Fruit fly (Drosophila melanogaster): Measurements from ENCODE around the gene CG12171.

Gene CG12171

DNA sequence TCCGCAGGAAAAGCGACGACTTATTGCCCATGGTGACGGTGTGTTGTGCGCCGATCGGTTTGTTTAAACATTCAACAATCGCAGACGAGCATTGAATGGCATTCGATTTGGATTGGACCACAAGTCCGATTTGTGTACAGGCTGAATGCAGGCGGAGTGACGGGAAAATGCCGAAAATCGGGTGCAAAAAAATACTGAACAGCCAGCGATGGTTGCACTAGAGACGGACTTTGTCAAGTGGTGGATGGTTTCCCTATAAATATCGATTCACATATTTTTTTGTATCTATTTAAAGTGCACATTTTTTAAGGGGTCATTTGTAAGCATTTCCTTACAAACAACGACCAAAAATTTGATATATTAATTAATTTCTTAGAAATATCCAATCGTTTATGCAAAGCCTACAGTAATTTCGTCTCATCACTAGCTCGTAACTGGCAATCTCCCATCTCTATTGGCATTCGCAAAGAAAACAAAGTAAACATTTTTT is 21.3 kb downstream of the CG12171 start, which contains the start of the genes elm and MED27:
Gene elm, minus strand, starts transcription at position 170 of the 490 bp plus-strand sequence.
Gene MED27, plus strand, starts transcription at position 448 of the 490 bp plus-strand sequence.
- TF ChIP-seq fd85E (GFP tag; optimal IDR thresholded peaks at IDR 0.05) (no peak), CG6854 (GFP tag; optimal IDR thresholded peaks at IDR 0.05) (peak; percentile 46), CG8119 (GFP tag; IDR thresholded peaks at IDR 0.05) (peak; percentile 84), CG6163 (GFP tag; IDR thresholded peaks at IDR 0.05) (peak; percentile 87), Hr38 (GFP tag; optimal IDR thresholded peaks at IDR 0.05) (peak; percentile 44), CG8632 (GFP tag; optimal IDR thresholded peaks at IDR 0.05) (peak; percentile 83), Eip75B (GFP tag; optimal IDR thresholded peaks at IDR 0.05) (peak; percentile 89), fkh (GFP tag; optimal IDR thresholded peaks at IDR 0.05) (peak; percentile 96), CG15336 (GFP tag; IDR thresholded peaks at IDR 0.05) (peak; percentile 74), CG11762 (GFP tag; optimal IDR thresholded peaks at IDR 0.05; ENCODE audit: insufficient read depth) (peak; percentile 81), CG6792 (GFP tag; optimal IDR thresholded peaks at IDR 0.05) (peak; percentile 85), CG1621 (tag; optimal IDR thresholded peaks at IDR 0.05) (peak; percentile 81), salr (GFP tag; optimal IDR thresholded peaks at IDR 0.05) (peak; percentile 66 to 79), Met (GFP tag; optimal IDR thresholded peaks at IDR 0.05) (peak; percentile 92), cyc (GFP tag; optimal IDR thresholded peaks at IDR 0.05) (peak; percentile 95), Sox102F (GFP tag; optimal IDR thresholded peaks at IDR 0.05) (peak; percentile 88), Gug (GFP tag; IDR thresholded peaks at IDR 0.05) (peak; percentile 88), acj6 (GFP tag; optimal IDR thresholded peaks at IDR 0.05) (peak; percentile 94), spab (GFP tag; optimal IDR thresholded peaks at IDR 0.05) (no peak), Sox15 (GFP tag; optimal IDR thresholded peaks at IDR 0.05) (peak; percentile 94), Lpt (GFP tag; optimal IDR thresholded peaks at IDR 0.05) (peak; percentile 76), CG6808 (GFP tag; optimal IDR thresholded peaks at IDR 0.05) (peak; percentile 78), CG3919 (GFP tag; optimal IDR thresholded peaks at IDR 0.05) (peak; percentile 91), achi (GFP tag; optimal IDR thresholded peaks at IDR 0.05) (peak; percentile 89), lz (GFP tag; optimal IDR thresholded peaks at IDR 0.05) (peak; percentile 96), CG9139 (GFP tag; optimal IDR thresholded peaks at IDR 0.05) (no peak), CG8319 (GFP tag; optimal IDR thresholded peaks at IDR 0.05) (peak; percentile 86), Blimp-1 (GFP tag; optimal IDR thresholded peaks at IDR 0.05) (peak; percentile 68), CG4318 (GFP tag; optimal IDR thresholded peaks at IDR 0.05) (no peak), fd59A (GFP tag; optimal IDR thresholded peaks at IDR 0.05) (peak; percentile 80), CG10631 (GFP tag; optimal IDR thresholded peaks at IDR 0.05) (peak; percentile 94), Sox14 (GFP tag; optimal IDR thresholded peaks at IDR 0.05) (peak; percentile 95), net (GFP tag; optimal IDR thresholded peaks at IDR 0.05) (peak; percentile 83), pdm3 (GFP tag; optimal IDR thresholded peaks at IDR 0.05) (peak; percentile 94), CG11294 (GFP tag; IDR thresholded peaks at IDR 0.05) (peak; percentile 67; the same call in 1 of the 2 replicates), vri (GFP tag; optimal IDR thresholded peaks at IDR 0.05) (peak; percentile 85), CG7368 (GFP tag; optimal IDR thresholded peaks at IDR 0.05) (peak; percentile 71), OdsH (GFP tag; optimal IDR thresholded peaks at IDR 0.05) (peak; percentile 94), Hr39 (GFP tag; optimal IDR thresholded peaks at IDR 0.05) (peak; percentile 95), CG32006 (GFP tag; optimal IDR thresholded peaks at IDR 0.05) (peak; percentile 88), dac (GFP tag; optimal IDR thresholded peaks at IDR 0.05) (peak; percentile 64), CG31627 (GFP tag; optimal IDR thresholded peaks at IDR 0.05) (peak; percentile 97), Eip93F (GFP tag; optimal IDR thresholded peaks at IDR 0.05) (peak; percentile 76), Smox (GFP tag; optimal IDR thresholded peaks at IDR 0.05) (peak; percentile 92), Eip78C (GFP tag) (peak; percentile 95), CG6276 (GFP tag; optimal IDR thresholded peaks at IDR 0.05) (no peak), Hr4 (GFP tag; optimal IDR thresholded peaks at IDR 0.05) (peak; percentile 94), esn (GFP tag; optimal IDR thresholded peaks at IDR 0.05) (peak; percentile 94), CG11902 (GFP tag; optimal IDR thresholded peaks at IDR 0.05) (peak; percentile 93), dsx (GFP tag; optimal IDR thresholded peaks at IDR 0.05; ENCODE audit: poor library complexity, severe bottlenecking) (peak; percentile 88), CG10669 (GFP tag; optimal IDR thresholded peaks at IDR 0.05) (peak; percentile 82), svp (GFP tag) (peak; percentile 98)

Measured in whole organism, prepupa.